Worm (Caenorhabditis elegans) whole organism, young adult: ENCODE data around the gene Y62H9A.15.

Source experiments
- F23B12.7 ChIP-seq: sonication (generic microtip); optimal IDR thresholded peaks from 2 replicates; lab custom pipeline; 2017; ENCODE audit warnings: missing genetic modification characterization, mild to moderate bottlenecking, missing compliant biosample characterization, antibody characterized with exemption, moderate library complexity; ENCODE audit not compliant: insufficient read depth
- F49E8.2 ChIP-seq: sonication (generic microtip); optimal IDR thresholded peaks from 3 replicates; lab custom pipeline; 2017; ENCODE audit warnings: missing genetic modification characterization, mild to moderate bottlenecking, missing compliant biosample characterization, antibody characterized with exemption, moderate library complexity; ENCODE audit not compliant: insufficient read depth
- Y53G8AR.9 ChIP-seq: fragments of 200-800 bp; sonication (Bioruptor generic); conservative IDR thresholded peaks from 2 replicates; pipeline ENCODE4 v1.3.6; 2022; ENCODE audit warnings: missing genetic modification reagents, missing genetic modification characterization, missing compliant biosample characterization
- Y67H2A.10 ChIP-seq: fragments of 200-800 bp; sonication (Bioruptor generic); conservative IDR thresholded peaks from 2 replicates; pipeline ENCODE4 v1.3.6; 2022; ENCODE audit warnings: missing genetic modification reagents, missing genetic modification characterization, missing compliant biosample characterization
- ceh-40 ChIP-seq: fragments of 200-800 bp; sonication (Bioruptor generic); IDR thresholded peaks from 2 replicates; pipeline ENCODE4 v1.3.6; 2022; ENCODE audit warnings: missing genetic modification characterization, missing compliant biosample characterization
- ceh-58 ChIP-seq: fragments of 200-800 bp; sonication (Bioruptor generic); IDR thresholded peaks from 2 replicates; pipeline ENCODE4 v1.3.6; 2022; ENCODE audit warnings: missing genetic modification characterization, missing compliant biosample characterization
- die-1 ChIP-seq: sonication (generic microtip); optimal IDR thresholded peaks from 2 replicates; lab custom pipeline; 2016; ENCODE audit warnings: missing genotype, mild to moderate bottlenecking, missing genetic modification characterization, missing compliant biosample characterization
- efl-1 ChIP-seq: fragments of 150-350 bp; optimal IDR thresholded peaks from 2 replicates; lab custom pipeline; 2014; ENCODE audit warnings: missing biosample characterization, missing genetic modification reagents, missing genetic modification characterization
- nfya-1 ChIP-seq: sonication (generic microtip); optimal IDR thresholded peaks from 2 replicates; lab custom pipeline; 2017; ENCODE audit warnings: antibody characterized with exemption, missing compliant biosample characterization, missing genetic modification characterization, borderline replicate concordance; ENCODE audit not compliant: insufficient read depth
- unc-130 ChIP-seq: sonication (generic microtip); optimal IDR thresholded peaks from 2 replicates; lab custom pipeline; 2016; ENCODE audit warnings: missing genetic modification reagents, missing genetic modification characterization, missing compliant biosample characterization
- unc-62 ChIP-seq: fragments of 150-350 bp; optimal IDR thresholded peaks from 2 replicates; lab custom pipeline; 2014; ENCODE audit warnings: missing biosample characterization, missing genetic modification reagents, missing genetic modification characterization
- xnd-1 ChIP-seq: sonication (generic microtip); optimal IDR thresholded peaks from 2 replicates; lab custom pipeline; 2016; ENCODE audit warnings: missing genotype, missing genetic modification reagents, missing genetic modification characterization, missing compliant biosample characterization

DNA sequence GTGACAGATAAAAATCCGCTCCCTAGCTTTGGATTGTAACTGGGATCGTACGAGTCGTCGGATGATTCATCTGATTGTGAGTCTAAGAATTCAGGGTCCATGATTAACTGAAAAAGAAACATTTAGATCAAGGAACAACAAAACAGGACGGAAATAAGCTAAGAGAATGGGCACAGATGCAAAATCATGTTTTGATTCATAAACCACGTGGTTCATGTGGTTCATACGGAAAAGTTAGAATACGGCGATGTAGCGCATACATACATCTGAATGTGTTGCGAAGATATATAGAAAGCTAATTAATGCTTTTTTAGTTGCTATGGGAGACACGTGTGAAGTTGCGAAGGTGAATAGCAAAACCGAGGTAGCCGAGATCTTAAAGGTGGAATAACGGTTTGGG, 32.0 kb upstream of the Y62H9A.15 start, which contains the start of gene F55G7.3:
- no peak for TF ChIP-seq ceh-58 (GFP tag; lab: Robert Waterston, UW)
- no peak for TF ChIP-seq xnd-1 (tag; lab: Kevin White, UChicago)
- no peak for TF ChIP-seq F49E8.2
- TF ChIP-seq ceh-40 (GFP tag; lab: Robert Waterston, UW), result no peak
- no peak for TF ChIP-seq F23B12.7 (tag; lab: Kevin White, UChicago)
- TF ChIP-seq nfya-1 (tag; lab: Kevin White, UChicago), result no peak
- no peak for TF ChIP-seq Y53G8AR.9 (GFP tag; lab: Robert Waterston, UW)
- no peak for TF ChIP-seq unc-130 (GFP tag; lab: Kevin White, UChicago)
- no peak for TF ChIP-seq die-1 (tag; lab: Kevin White, UChicago)
- no peak for TF ChIP-seq unc-62 (GFP tag; lab: Kevin White, UChicago)
- TF ChIP-seq Y67H2A.10, result no peak
- TF ChIP-seq efl-1 (GFP tag; lab: Kevin White, UChicago), result no peak
